Fruit fly (Drosophila melanogaster) whole organism, embryonic: Measurements from ENCODE around the gene RpL8.

Experiments used
- Ada2b ChIP-seq: fragments of 200-800 bp; sonication (Bioruptor generic); IDR thresholded peaks from 2 replicates; pipeline ENCODE4 v1.3.6; 2022; ENCODE audit warnings: missing biosample characterization, missing genetic modification characterization
- Adf1 ChIP-seq: fragments of 200-800 bp; sonication (Bioruptor generic); IDR thresholded peaks from 2 replicates; pipeline ENCODE4 v1.3.6; 2022; ENCODE audit warnings: missing biosample characterization, missing genetic modification characterization
- CG10979 ChIP-seq: fragments of 200-800 bp; sonication (Bioruptor generic); optimal IDR thresholded peaks from 2 replicates; lab custom pipeline; 2018; ENCODE audit warnings: missing biosample characterization, mild to moderate bottlenecking, missing genetic modification characterization, moderate library complexity
- CG12659 ChIP-seq: fragments of 200-800 bp; sonication (Bioruptor generic); optimal IDR thresholded peaks from 3 replicates; lab custom pipeline; 2017; ENCODE audit warnings: mild to moderate bottlenecking, missing biosample characterization, missing genetic modification reagents, missing genetic modification characterization
- CG12769 ChIP-seq: fragments of 200-800 bp; sonication (Bioruptor generic); optimal IDR thresholded peaks from 2 replicates; lab custom pipeline; 2019; ENCODE audit warnings: missing biosample characterization, mild to moderate bottlenecking, missing genetic modification characterization, moderate library complexity
- CG14441 ChIP-seq: fragments of 200-800 bp; sonication (Bioruptor generic); IDR thresholded peaks from 2 replicates; pipeline ENCODE4 v1.3.6; 2022; ENCODE audit warnings: missing biosample characterization, missing genetic modification characterization
- CG15269 ChIP-seq: fragments of 200-800 bp; sonication (Bioruptor generic); optimal IDR thresholded peaks from 2 replicates; lab custom pipeline; 2018; ENCODE audit warnings: missing biosample characterization, mild to moderate bottlenecking, missing genetic modification characterization, moderate library complexity
- CG17359 ChIP-seq: fragments of 200-800 bp; sonication (Bioruptor generic); optimal IDR thresholded peaks from 3 replicates; lab custom pipeline; 2018; ENCODE audit warnings: missing biosample characterization, mild to moderate bottlenecking, missing genetic modification characterization, moderate library complexity
- CG17385 ChIP-seq: fragments of 200-800 bp; sonication (Bioruptor generic); optimal IDR thresholded peaks from 3 replicates; lab custom pipeline; 2018; ENCODE audit warnings: missing biosample characterization, mild to moderate bottlenecking, missing genetic modification characterization
- CG17829 ChIP-seq: fragments of 200-800 bp; optimal IDR thresholded peaks from 2 replicates; lab custom pipeline; 2019; ENCODE audit warnings: missing biosample characterization, mild to moderate bottlenecking, missing genetic modification characterization, moderate library complexity
- CG2129 ChIP-seq: fragments of 200-800 bp; sonication (Bioruptor generic); IDR thresholded peaks from 2 replicates; pipeline ENCODE4 v1.3.6; 2022; ENCODE audit warnings: missing biosample characterization, missing genetic modification characterization; ENCODE audit not compliant: partially characterized antibody
- CG2712 ChIP-seq: fragments of 200-800 bp; optimal IDR thresholded peaks from 3 replicates; lab custom pipeline; 2019; ENCODE audit warnings: missing biosample characterization, mild to moderate bottlenecking, missing genetic modification characterization, moderate library complexity
- CG32532 ChIP-seq: fragments of 200-800 bp; sonication (Bioruptor generic); IDR thresholded peaks from 2 replicates; pipeline ENCODE4 v1.3.6; 2022; ENCODE audit warnings: missing biosample characterization, missing genetic modification characterization
- CG3847 ChIP-seq: fragments of 200-800 bp; sonication (Bioruptor generic); IDR thresholded peaks from 2 replicates; pipeline ENCODE4 v1.3.6; 2022; ENCODE audit warnings: missing biosample characterization, missing genetic modification characterization
- CG4360 ChIP-seq: fragments of 200-800 bp; sonication (Bioruptor generic); IDR thresholded peaks from 2 replicates; pipeline ENCODE4 v1.3.6; 2022; ENCODE audit warnings: missing biosample characterization, missing genetic modification characterization
- CG4617 ChIP-seq: fragments of 200-800 bp; sonication (Bioruptor generic); optimal IDR thresholded peaks from 3 replicates; lab custom pipeline; 2016; ENCODE audit warnings: missing biosample characterization, missing genetic modification characterization, borderline replicate concordance
- CTCF ChIP-seq: fragments of 200-800 bp; sonication (Bioruptor generic); optimal IDR thresholded peaks from 2 replicates; lab custom pipeline; 2017; ENCODE audit warnings: missing biosample characterization, mild to moderate bottlenecking, missing genetic modification characterization, moderate library complexity
- D19A ChIP-seq: fragments of 200-800 bp; optimal IDR thresholded peaks from 3 replicates; lab custom pipeline; 2019; ENCODE audit warnings: missing biosample characterization, mild to moderate bottlenecking, missing genetic modification characterization, moderate library complexity
- Dbx ChIP-seq: fragments of 200-800 bp; sonication (Bioruptor generic); IDR thresholded peaks from 3 replicates; pipeline ENCODE4 v1.3.6; 2022; ENCODE audit warnings: missing biosample characterization, missing genetic modification characterization
- Drgx ChIP-seq: fragments of 200-800 bp; sonication (Bioruptor generic); IDR thresholded peaks from 2 replicates; pipeline ENCODE4 v1.3.6; 2022; ENCODE audit warnings: missing biosample characterization, missing genetic modification characterization
- Gug ChIP-seq: fragments of 200-800 bp; sonication (Bioruptor generic); IDR thresholded peaks from 4 replicates; pipeline ENCODE4 v1.3.6; 2022; ENCODE audit warnings: missing biosample characterization, missing genetic modification characterization
- HmgZ ChIP-seq: fragments of 200-800 bp; sonication (Bioruptor generic); optimal IDR thresholded peaks from 2 replicates; lab custom pipeline; 2018; ENCODE audit warnings: missing biosample characterization, mild to moderate bottlenecking, missing genetic modification characterization
- Med ChIP-seq: fragments of 200-800 bp; sonication (Bioruptor generic); peaks from one replicate; lab custom pipeline; 2016; ENCODE audit warnings: missing biosample characterization, missing genetic modification characterization, mild to moderate bottlenecking, inconsistent platforms, moderate library complexity
- Meics ChIP-seq: fragments of 200-800 bp; sonication (Bioruptor generic); optimal IDR thresholded peaks from 2 replicates; lab custom pipeline; 2017; ENCODE audit warnings: missing biosample characterization, mild to moderate bottlenecking, missing genetic modification characterization
- Opbp ChIP-seq: fragments of 200-800 bp; sonication (Bioruptor generic); IDR thresholded peaks from 3 replicates; pipeline ENCODE4 v1.3.6; 2022; ENCODE audit warnings: missing biosample characterization, missing genetic modification characterization; ENCODE audit not compliant: partially characterized antibody
- Rfx ChIP-seq: fragments of 200-800 bp; sonication (Bioruptor generic); IDR thresholded peaks from 2 replicates; pipeline ENCODE4 v1.3.6; 2022; ENCODE audit warnings: missing biosample characterization, missing genetic modification characterization
- Stat92E ChIP-seq, 3 experiments: fragments of >200 bp in 2 of 3; fragments of 200-800 bp in 1 of 3; sonication (Bioruptor generic) in 1 of 3; optimal IDR thresholded peaks; 2 replicates each; lab custom pipeline; 2017 to 2019; ENCODE audit warnings: missing biosample characterization in 3 of 3, missing genetic modification characterization in 3 of 3, mild to moderate bottlenecking in 1 of 3, moderate library complexity in 1 of 3
- az2 ChIP-seq: fragments of 200-800 bp; sonication (Bioruptor generic); optimal IDR thresholded peaks from 3 replicates; lab custom pipeline; 2016; ENCODE audit warnings: missing biosample characterization, missing genetic modification characterization
- chinmo ChIP-seq: fragments of 200-800 bp; sonication (Bioruptor generic); IDR thresholded peaks from 4 replicates; pipeline ENCODE4 v1.3.6; 2022; ENCODE audit warnings: missing biosample characterization, missing genetic modification characterization; ENCODE audit not compliant: partially characterized antibody
- crol ChIP-seq: fragments of 200-800 bp; sonication (Bioruptor generic); IDR thresholded peaks from 2 replicates; pipeline ENCODE4 v1.3.6; 2022; ENCODE audit warnings: missing biosample characterization, missing genetic modification characterization
- cwo ChIP-seq: fragments of 200-800 bp; sonication (Bioruptor generic); optimal IDR thresholded peaks from 3 replicates; lab custom pipeline; 2017; ENCODE audit warnings: missing biosample characterization, missing genetic modification characterization, mild to moderate bottlenecking, moderate library complexity, missing genetic modification reagents
- dm ChIP-seq: fragments of 200-800 bp; sonication (Bioruptor generic); optimal IDR thresholded peaks from 3 replicates; lab custom pipeline; 2016; ENCODE audit warnings: missing biosample characterization, missing genetic modification characterization
- ewg ChIP-seq: fragments of 200-800 bp; sonication (Bioruptor generic); optimal IDR thresholded peaks from 3 replicates; lab custom pipeline; 2017; ENCODE audit warnings: mild to moderate bottlenecking, missing biosample characterization, missing genetic modification reagents, missing genetic modification characterization
- fd96Cb ChIP-seq: fragments of 200-800 bp; sonication (Bioruptor generic); optimal IDR thresholded peaks from 2 replicates; lab custom pipeline; 2018; ENCODE audit warnings: missing biosample characterization, mild to moderate bottlenecking, missing genetic modification characterization, moderate library complexity
- grau ChIP-seq: fragments of 200-800 bp; optimal IDR thresholded peaks from 3 replicates; lab custom pipeline; 2019; ENCODE audit warnings: missing biosample characterization, mild to moderate bottlenecking, missing genetic modification characterization, moderate library complexity
- hkb ChIP-seq, 2 experiments: fragments of 200-800 bp in 1 of 2; fragments of >200 bp in 1 of 2; sonication (Bioruptor generic) in 1 of 2; IDR thresholded peaks in 1 of 2; optimal IDR thresholded peaks in 1 of 2; 2 replicates each; pipeline versions ENCODE4 v1.3.6 to Lab custom; 2017 to 2022; ENCODE audit warnings: missing biosample characterization in 1 of 2, missing genetic modification characterization in 1 of 2
- jigr1 ChIP-seq: fragments of 200-800 bp; sonication (Bioruptor generic); IDR thresholded peaks from 3 replicates; pipeline ENCODE4 v1.3.6; 2022; ENCODE audit warnings: missing biosample characterization, missing genetic modification characterization
- lbe ChIP-seq: fragments of 200-800 bp; sonication (Bioruptor generic); optimal IDR thresholded peaks from 2 replicates; lab custom pipeline; 2016; ENCODE audit warnings: missing biosample characterization, mild to moderate bottlenecking, missing genetic modification characterization
- luna ChIP-seq: fragments of 200-800 bp; sonication (Bioruptor generic); optimal IDR thresholded peaks from 2 replicates; lab custom pipeline; 2016; ENCODE audit warnings: missing biosample characterization, missing genetic modification characterization
- mld ChIP-seq: fragments of 200-800 bp; sonication (Bioruptor generic); IDR thresholded peaks from 3 replicates; pipeline ENCODE4 v1.3.6; 2022; ENCODE audit warnings: missing biosample characterization, missing genetic modification characterization; ENCODE audit not compliant: partially characterized antibody
- row ChIP-seq: fragments of 200-800 bp; sonication (Bioruptor generic); IDR thresholded peaks from 3 replicates; pipeline ENCODE4 v1.3.6; 2022; ENCODE audit warnings: missing biosample characterization, missing genetic modification characterization
- stc ChIP-seq: fragments of 200-800 bp; sonication (Bioruptor generic); IDR thresholded peaks from 2 replicates; pipeline ENCODE4 v1.3.6; 2022; ENCODE audit warnings: missing biosample characterization, missing genetic modification characterization
- stwl ChIP-seq: fragments of 200-800 bp; sonication (Bioruptor generic); optimal IDR thresholded peaks from 3 replicates; lab custom pipeline; 2018; ENCODE audit warnings: missing biosample characterization, mild to moderate bottlenecking, missing genetic modification characterization, moderate library complexity
- vvl ChIP-seq: fragments of 200-800 bp; sonication (Bioruptor generic); IDR thresholded peaks from 2 replicates; pipeline ENCODE4 v1.3.6; 2022; ENCODE audit warnings: missing biosample characterization, missing genetic modification characterization
- wdn ChIP-seq: fragments of 200-800 bp; sonication (Bioruptor generic); IDR thresholded peaks from 2 replicates; pipeline ENCODE4 v1.3.6; 2022; ENCODE audit warnings: missing biosample characterization, missing genetic modification characterization
- zen2 ChIP-seq: fragments of 200-800 bp; sonication (Bioruptor generic); IDR thresholded peaks from 3 replicates; pipeline ENCODE4 v1.3.6; 2022; ENCODE audit warnings: missing biosample characterization, missing genetic modification characterization; ENCODE audit not compliant: partially characterized antibody
- zf30C ChIP-seq: fragments of 200-800 bp; sonication (Bioruptor generic); optimal IDR thresholded peaks from 3 replicates; lab custom pipeline; 2018; ENCODE audit warnings: missing biosample characterization, mild to moderate bottlenecking, missing genetic modification characterization

Gene RpL8

DNA sequence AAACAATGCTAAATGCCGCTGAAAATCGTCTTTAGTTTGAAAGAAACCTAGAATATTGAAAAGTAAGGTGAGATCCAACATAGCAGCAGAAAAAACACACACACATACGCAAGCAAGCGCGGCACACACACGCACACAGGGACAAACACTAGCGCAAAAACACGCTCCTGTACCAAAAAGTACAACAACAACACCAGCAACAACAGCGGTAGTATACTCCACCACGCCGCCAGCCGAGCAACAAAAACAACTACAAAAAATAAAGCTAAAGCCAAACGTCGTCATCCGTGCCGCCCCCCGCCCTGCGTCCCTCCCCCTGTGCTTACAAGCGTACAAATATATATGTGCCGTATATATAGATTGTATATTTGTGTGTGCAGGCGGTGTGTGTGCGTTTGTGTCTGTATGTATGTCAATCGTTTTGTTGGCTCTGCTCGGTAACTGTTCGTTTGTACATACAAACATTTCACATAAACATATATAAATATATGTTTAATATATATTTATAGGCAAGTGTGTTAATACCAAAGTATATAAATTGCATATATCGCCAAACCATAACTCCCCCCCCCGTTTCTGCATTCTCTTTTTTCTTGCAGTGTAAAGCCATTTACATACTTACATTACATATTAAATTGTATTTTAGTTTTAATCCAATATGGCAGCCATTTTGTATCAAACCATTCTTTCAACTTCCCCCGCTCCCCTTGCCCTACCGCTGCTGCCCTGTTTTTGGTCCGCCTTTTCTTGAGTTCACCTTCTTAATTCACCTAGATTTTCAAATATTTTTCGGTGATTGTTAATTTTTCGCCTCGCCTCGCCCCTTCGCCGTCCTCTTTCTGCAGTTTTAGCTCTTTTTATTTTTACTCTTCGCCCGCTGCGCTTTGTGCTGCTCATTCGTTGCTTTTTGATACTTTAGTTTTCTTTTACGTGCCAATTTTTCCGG lies 49.0 kb downstream of the RpL8 start (continued):
- peak; percentile 77 for TF ChIP-seq Drgx (GFP tag; lab: Robert Waterston, UW)
- no peak for TF ChIP-seq grau (tag; lab: Kevin White, UChicago)
- 0 out of 2 replicates have a peak, but pooled peaks have one; percentile 24 for TF ChIP-seq Ada2b (GFP tag; lab: Robert Waterston, UW)
- no peak for TF ChIP-seq jigr1 (GFP tag; lab: Robert Waterston, UW)
- no peak for TF ChIP-seq CG3847 (GFP tag; lab: Robert Waterston, UW)
- peak; percentile 7 for TF ChIP-seq lbe
- peak; percentile 6 for TF ChIP-seq ewg
- peak; percentile 9 for TF ChIP-seq cwo (GFP tag; lab: Kevin White, UChicago)
- peak; percentile 7 for TF ChIP-seq az2 (GFP tag; lab: Kevin White, UChicago)
- peak; percentile 14 for TF ChIP-seq HmgZ
- no peak for TF ChIP-seq wdn (GFP tag; lab: Robert Waterston, UW)
- TF ChIP-seq CG4360 (GFP tag; lab: Robert Waterston, UW) = peak; percentile 94
- TF ChIP-seq CG17385 = peak; percentile 37
- TF ChIP-seq mld (GFP tag; lab: Robert Waterston, UW) = no peak
- TF ChIP-seq Stat92E (GFP tag; optimal IDR thresholded peaks at IDR 0.05; lab: Kevin White, UChicago) = peak in 1 of 3 experiments; percentile 12
- TF ChIP-seq crol (GFP tag; lab: Robert Waterston, UW) = peak; percentile 87
- TF ChIP-seq Rfx (GFP tag; lab: Robert Waterston, UW) = peak; percentile 46
- TF ChIP-seq vvl = peak; percentile 43; the same call in 1 of the 2 replicates
- peak; percentile 69; the same call in 1 of the 4 replicates for TF ChIP-seq chinmo (GFP tag; lab: Robert Waterston, UW)
- TF ChIP-seq CG17359 = peak; percentile 19
- peak; percentile 29 for TF ChIP-seq CG2712 (tag; lab: Kevin White, UChicago)
- peak; percentile 26 for TF ChIP-seq CG15269
- peak; percentile 29 for TF ChIP-seq CG10979 (tag; lab: Kevin White, UChicago)
- no peak for TF ChIP-seq CG2129
- no peak for TF ChIP-seq CG4617 (GFP tag; lab: Kevin White, UChicago)
- TF ChIP-seq fd96Cb (tag; lab: Kevin White, UChicago) = peak; percentile 9
- no peak for TF ChIP-seq luna
- TF ChIP-seq Dbx (GFP tag; lab: Robert Waterston, UW) = peak; percentile 18; the same call in 1 of the 3 replicates
- peak; percentile 22 for TF ChIP-seq D19A (tag; lab: Kevin White, UChicago)
- no peak for TF ChIP-seq dm (GFP tag; lab: Kevin White, UChicago)
- 0 out of 2 replicates have a peak, but pooled peaks have one; percentile 17 for TF ChIP-seq CG14441
- peak; percentile 31 for TF ChIP-seq Med (GFP tag; lab: Kevin White, UChicago)
- no peak for TF ChIP-seq CTCF (GFP tag; lab: Kevin White, UChicago)
- TF ChIP-seq Meics = peak; percentile 30
- TF ChIP-seq row (GFP tag; lab: Robert Waterston, UW) = peak; percentile 23; the same call in 1 of the 3 replicates
- TF ChIP-seq CG12659 (GFP tag; lab: Kevin White, UChicago) = peak; percentile 15
- TF ChIP-seq hkb (optimal IDR thresholded peaks at IDR 0.05; lab: Kevin White, UChicago) = no peak
- peak; percentile 44; the same call in 1 of the 2 replicates for TF ChIP-seq hkb (GFP tag; IDR thresholded peaks at IDR 0.05; lab: Robert Waterston, UW)
- TF ChIP-seq Opbp (GFP tag; lab: Robert Waterston, UW) = no peak
- TF ChIP-seq CG17829 (tag; lab: Kevin White, UChicago) = peak; percentile 12
- 0 out of 4 replicates have a peak, but pooled peaks have one; percentile 6 for TF ChIP-seq Gug (GFP tag; lab: Robert Waterston, UW)
- TF ChIP-seq CG12769 (tag; lab: Kevin White, UChicago) = no peak
- no peak for TF ChIP-seq stc (GFP tag; lab: Robert Waterston, UW)
- TF ChIP-seq stwl = no peak
- TF ChIP-seq zf30C (GFP tag; lab: Kevin White, UChicago) = peak; percentile 45
- no peak for TF ChIP-seq CG32532 (GFP tag; lab: Robert Waterston, UW)
- TF ChIP-seq Adf1 = peak; percentile 51; the same call in 1 of the 2 replicates
- TF ChIP-seq zen2 = 0 out of 3 replicates have a peak, but pooled peaks have one; percentile 22
